Worm (Caenorhabditis elegans): ENCODE results near the gene brc-1.

brc-1 gene

ce11 chrIII:3821969-3822453 is 40.8 kb downstream of the brc-1 start, which contains the start of gene amx-1:
TSS of gene amx-1 (plus strand) at chrIII:3822403.
- TF ChIP-seq mes-2 (tag; optimal IDR thresholded peaks at IDR 0.05; ENCODE audit: poor library complexity, severe bottlenecking) (peak; percentile 27), unc-62 (GFP tag; optimal IDR thresholded peaks at IDR 0.05 in 1 of 2) (peak in 1 of 2 experiments; percentile 27), unc-62 (tag; optimal IDR thresholded peaks at IDR 0.05) (no peak), ces-1 (GFP tag; optimal IDR thresholded peaks at IDR 0.05) (no peak), hlh-30 (tag; optimal IDR thresholded peaks at IDR 0.05; ENCODE audit: insufficient read depth) (peak; percentile 18)

ce11 chrIII:3820134-3820533 is 42.6 kb downstream of the brc-1 start:
- no peak for TF ChIP-seq pha-4 (GFP tag; IDR thresholded peaks at IDR 0.05)
- TF ChIP-seq pha-4 (tag; optimal IDR thresholded peaks at IDR 0.05) = no peak
- no peak for TF ChIP-seq cey-2 (tag; optimal IDR thresholded peaks at IDR 0.05; ENCODE audit: borderline replicate concordance, insufficient read depth)
- TF ChIP-seq dpl-1 (GFP tag; optimal IDR thresholded peaks at IDR 0.05) = peak; percentile 46
- TF ChIP-seq mes-2 (tag; optimal IDR thresholded peaks at IDR 0.05; ENCODE audit: poor library complexity, severe bottlenecking) = peak; percentile 64
- no peak for TF ChIP-seq snpc-1.2 (GFP tag; IDR thresholded peaks at IDR 0.05)
- TF ChIP-seq daf-8 (GFP tag; IDR thresholded peaks at IDR 0.05) = no peak
- TF ChIP-seq T26A8.4 (GFP tag; IDR thresholded peaks at IDR 0.05) = peak; percentile 67
- peak; percentile 77 for TF ChIP-seq mep-1 (tag; optimal IDR thresholded peaks at IDR 0.05)
- TF ChIP-seq Y75B8A.6 (GFP tag; IDR thresholded peaks at IDR 0.05) = no peak
- no peak for TF ChIP-seq lin-29 (GFP tag; IDR thresholded peaks at IDR 0.05)
- TF ChIP-seq egl-27 (tag; optimal IDR thresholded peaks at IDR 0.05) = no peak
- TF ChIP-seq egl-43 (GFP tag; IDR thresholded peaks at IDR 0.05) = peak; percentile 78
- TF ChIP-seq dmd-6 (GFP tag; IDR thresholded peaks at IDR 0.05) = peak; percentile 45
- TF ChIP-seq set-16 (GFP tag; IDR thresholded peaks at IDR 0.05) = peak; percentile 31; the same call in 1 of the 2 replicates
- TF ChIP-seq F49E8.2 (tag; optimal IDR thresholded peaks at IDR 0.05; ENCODE audit: borderline replicate concordance) = no peak
- TF ChIP-seq pqm-1 (tag; optimal IDR thresholded peaks at IDR 0.05) = peak; percentile 42
- no peak for TF ChIP-seq daf-19 (GFP tag; conservative IDR thresholded peaks at IDR 0.05)
- TF ChIP-seq F26F4.8 (GFP tag; conservative IDR thresholded peaks at IDR 0.05) = no peak
- TF ChIP-seq ceh-44 (GFP tag; IDR thresholded peaks at IDR 0.05) = no peak
- TF ChIP-seq Y105C5A.15 (GFP tag; IDR thresholded peaks at IDR 0.05) = no peak
- TF ChIP-seq skn-1 (tag; optimal IDR thresholded peaks at IDR 0.05) = no peak
- TF ChIP-seq T20F7.1 (GFP tag; optimal IDR thresholded peaks at IDR 0.05) = no peak
- TF ChIP-seq nhr-111 (GFP tag; optimal IDR thresholded peaks at IDR 0.05) = no peak
- TF ChIP-seq ces-1 (GFP tag; optimal IDR thresholded peaks at IDR 0.05) = no peak
- TF ChIP-seq mxl-2 (GFP tag; conservative IDR thresholded peaks at IDR 0.05) = no peak
- TF ChIP-seq arid-1 (GFP tag; conservative IDR thresholded peaks at IDR 0.05) = 0 out of 2 replicates have a peak, but pooled peaks have one; percentile 32
- peak in 1 of 2 experiments; percentile 51 for TF ChIP-seq hif-1 (tag; optimal IDR thresholded peaks at IDR 0.05)
- peak; percentile 43 to 86 for TF ChIP-seq mdl-1 (tag; optimal IDR thresholded peaks at IDR 0.05)
- TF ChIP-seq lim-7 (GFP tag; IDR thresholded peaks at IDR 0.05) = no peak
- no peak for TF ChIP-seq unc-39 (tag; optimal IDR thresholded peaks at IDR 0.05)
- no peak for TF ChIP-seq spr-3 (GFP tag; optimal IDR thresholded peaks at IDR 0.05)
- peak; percentile 91 for TF ChIP-seq hlh-11 (tag; optimal IDR thresholded peaks at IDR 0.05)
- no peak for TF ChIP-seq Y5F2A.4 (GFP tag; optimal IDR thresholded peaks at IDR 0.05)
- TF ChIP-seq R02D3.7 (tag; optimal IDR thresholded peaks at IDR 0.05) = no peak
- no peak for TF ChIP-seq zfp-3 (GFP tag; conservative IDR thresholded peaks at IDR 0.05)
- no peak for TF ChIP-seq nhr-237 (tag; optimal IDR thresholded peaks at IDR 0.05)
- no peak for TF ChIP-seq F37D6.2 (tag; optimal IDR thresholded peaks at IDR 0.05)
- TF ChIP-seq nhr-48 (tag; optimal IDR thresholded peaks at IDR 0.05) = peak; percentile 46
- peak; percentile 77 for TF ChIP-seq nhr-77 (tag; optimal IDR thresholded peaks at IDR 0.05)
- no peak for TF ChIP-seq vab-7 (GFP tag; IDR thresholded peaks at IDR 0.05)
- no peak for TF ChIP-seq F44E2.7 (GFP tag; IDR thresholded peaks at IDR 0.05)
- TF ChIP-seq ceh-32 (tag; optimal IDR thresholded peaks at IDR 0.05; ENCODE audit: poor library complexity) = no peak
- no peak for TF ChIP-seq Y48G9A.11 (GFP tag; IDR thresholded peaks at IDR 0.05)
- no peak for TF ChIP-seq ceh-62 (tag; optimal IDR thresholded peaks at IDR 0.05)
- TF ChIP-seq zip-2 (tag; optimal IDR thresholded peaks at IDR 0.05) = no peak
